Worm (Caenorhabditis elegans): Measurements from ENCODE around the gene E01G4.5.

DNA sequence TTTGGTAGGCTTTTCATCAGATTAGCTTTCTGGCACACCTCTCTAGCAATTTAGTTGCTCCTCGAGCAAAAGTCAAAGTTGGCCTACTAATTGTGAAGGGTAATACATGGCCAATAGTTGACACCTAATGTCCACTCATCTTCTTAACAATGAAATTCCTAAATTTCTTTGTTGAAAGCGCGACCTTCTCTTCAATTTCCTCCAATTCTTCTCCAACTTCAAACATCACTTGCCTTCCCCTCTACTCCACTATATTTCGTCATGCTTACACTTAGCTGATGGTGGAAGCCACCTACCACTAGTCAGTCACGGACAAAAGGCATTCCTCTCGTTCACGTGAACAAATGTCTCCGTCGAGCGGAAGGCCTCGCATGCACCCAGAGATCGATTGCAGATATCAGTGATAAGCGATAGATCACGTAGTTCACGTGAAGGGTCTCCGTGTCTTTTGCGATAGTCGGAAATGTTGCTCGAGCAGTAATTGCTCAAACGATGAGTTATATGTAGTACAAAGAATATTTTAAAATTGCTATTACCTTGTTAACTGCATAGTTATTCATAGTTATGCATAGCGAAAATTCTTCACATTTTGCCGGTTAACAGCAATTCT, 3.1 kb upstream of the E01G4.5 start, which contains the start of gene E01G4.3:
- TF ChIP-seq W03F9.2 (tag; optimal IDR thresholded peaks at IDR 0.05) (no peak), dao-5 (tag; optimal IDR thresholded peaks at IDR 0.05) (no peak), him-1 (tag; optimal IDR thresholded peaks at IDR 0.05) (no peak)

Measured in whole organism, L4/young adult.